Worm (Caenorhabditis elegans) whole organism, mixed stage, embryonic: Measurements from ENCODE around the gene C54E10.7.

Experiments
- M03D4.4 ChIP-seq: sonication (generic microtip); optimal IDR thresholded peaks from 2 replicates; lab custom pipeline; 2017; ENCODE audit warnings: mild to moderate bottlenecking, missing genetic modification characterization, missing compliant biosample characterization
- ceh-39 ChIP-seq: fragments of 150-350 bp; optimal IDR thresholded peaks from 2 replicates; lab custom pipeline; 2014; ENCODE audit warnings: missing biosample characterization, missing genetic modification characterization
- ceh-43 ChIP-seq: fragments of 200-800 bp; sonication (Bioruptor generic); optimal IDR thresholded peaks from 2 replicates; lab custom pipeline; 2018; ENCODE audit warnings: mild to moderate bottlenecking, missing genetic modification characterization, moderate library complexity, missing compliant biosample characterization
- ces-1 ChIP-seq: fragments of 150-350 bp; optimal IDR thresholded peaks from 2 replicates; lab custom pipeline; 2014; ENCODE audit warnings: missing biosample characterization, missing genetic modification reagents, missing genetic modification characterization
- drap-1 ChIP-seq: fragments of 200-800 bp; sonication (Bioruptor generic); optimal IDR thresholded peaks from 3 replicates; lab custom pipeline; 2018; ENCODE audit warnings: mild to moderate bottlenecking, missing genetic modification characterization, missing compliant biosample characterization
- elt-1 ChIP-seq: sonication (generic microtip); optimal IDR thresholded peaks from 2 replicates; lab custom pipeline; 2017; ENCODE audit warnings: missing genetic modification characterization, mild to moderate bottlenecking, missing compliant biosample characterization, antibody characterized with exemption, moderate library complexity, borderline replicate concordance; ENCODE audit not compliant: insufficient read depth
- elt-3 ChIP-seq: fragments of 150-350 bp; optimal IDR thresholded peaks from 2 replicates; lab custom pipeline; 2014; ENCODE audit warnings: missing biosample characterization, missing genetic modification characterization
- ham-2 ChIP-seq: fragments of 200-800 bp; sonication (Bioruptor generic); optimal IDR thresholded peaks from 2 replicates; lab custom pipeline; 2018; ENCODE audit warnings: mild to moderate bottlenecking, missing genetic modification characterization, missing compliant biosample characterization
- hlh-1 ChIP-seq: fragments of 150-350 bp; optimal IDR thresholded peaks from 2 replicates; lab custom pipeline; 2014; ENCODE audit warnings: missing biosample characterization, missing genetic modification reagents, missing genetic modification characterization
- lin-13 ChIP-seq: fragments of 150-350 bp; optimal IDR thresholded peaks from 2 replicates; lab custom pipeline; 2014; ENCODE audit warnings: missing biosample characterization, missing genetic modification characterization
- lin-32 ChIP-seq: fragments of 200-800 bp; sonication (Bioruptor generic); optimal IDR thresholded peaks from 2 replicates; lab custom pipeline; 2018; ENCODE audit warnings: mild to moderate bottlenecking, missing genetic modification characterization, missing compliant biosample characterization
- lsy-2 ChIP-seq: fragments of 150-350 bp; optimal IDR thresholded peaks from 2 replicates; lab custom pipeline; 2014; ENCODE audit warnings: missing biosample characterization, missing genetic modification characterization
- mep-1 ChIP-seq: fragments of 150-350 bp; optimal IDR thresholded peaks from 2 replicates; lab custom pipeline; 2017; ENCODE audit warnings: missing biosample characterization, missing genetic modification reagents, missing genetic modification characterization, inconsistent platforms
- mls-2 ChIP-seq: sonication (generic microtip); optimal IDR thresholded peaks from 2 replicates; lab custom pipeline; 2016; ENCODE audit warnings: mild to moderate bottlenecking, missing genetic modification characterization, moderate library complexity, missing compliant biosample characterization
- nhr-2 ChIP-seq: fragments of 150-350 bp; optimal IDR thresholded peaks from 2 replicates; lab custom pipeline; 2014; ENCODE audit warnings: missing biosample characterization, missing genetic modification characterization
- nhr-237 ChIP-seq: fragments of 150-350 bp; optimal IDR thresholded peaks from 2 replicates; lab custom pipeline; 2014; ENCODE audit warnings: missing biosample characterization, missing genetic modification characterization
- nhr-28 ChIP-seq: fragments of 150-350 bp; optimal IDR thresholded peaks from 2 replicates; lab custom pipeline; 2014; ENCODE audit warnings: missing biosample characterization, missing genetic modification characterization
- nhr-76 ChIP-seq: sonication (generic microtip); optimal IDR thresholded peaks from 2 replicates; lab custom pipeline; 2017; ENCODE audit warnings: missing biosample characterization, missing genetic modification characterization
- pha-4 ChIP-seq: fragments of 150-350 bp; optimal IDR thresholded peaks from 2 replicates; lab custom pipeline; 2018; ENCODE audit warnings: missing biosample characterization, missing genetic modification reagents, missing genetic modification characterization
- sem-2 ChIP-seq: fragments of 200-800 bp; sonication (Bioruptor generic); optimal IDR thresholded peaks from 2 replicates; lab custom pipeline; 2018; ENCODE audit warnings: mild to moderate bottlenecking, missing genetic modification characterization, missing compliant biosample characterization
- snpc-4 ChIP-seq: fragments of 150-350 bp; optimal IDR thresholded peaks from 2 replicates; lab custom pipeline; 2014; ENCODE audit warnings: missing biosample characterization, missing genetic modification characterization
- sptf-1 ChIP-seq: sonication (generic microtip); optimal IDR thresholded peaks from 2 replicates; lab custom pipeline; 2017; ENCODE audit warnings: mild to moderate bottlenecking, missing genetic modification characterization, moderate library complexity, missing compliant biosample characterization
- tbx-8 ChIP-seq: fragments of 200-800 bp; sonication (Bioruptor generic); optimal IDR thresholded peaks from 2 replicates; lab custom pipeline; 2018; ENCODE audit warnings: mild to moderate bottlenecking, missing genetic modification characterization, moderate library complexity, missing compliant biosample characterization
- unc-120 ChIP-seq: sonication (generic microtip); optimal IDR thresholded peaks from 2 replicates; lab custom pipeline; 2017; ENCODE audit warnings: missing genetic modification characterization, missing compliant biosample characterization; ENCODE audit not compliant: poor library complexity, severe bottlenecking
- unc-39 ChIP-seq: fragments of 150-350 bp; optimal IDR thresholded peaks from 2 replicates; lab custom pipeline; 2014; ENCODE audit warnings: missing biosample characterization, missing genetic modification characterization
- unc-62 ChIP-seq: fragments of 150-350 bp; optimal IDR thresholded peaks from 2 replicates; lab custom pipeline; 2014; ENCODE audit warnings: missing biosample characterization, missing genetic modification reagents, missing genetic modification characterization
- ztf-11 ChIP-seq: fragments of 150-350 bp; optimal IDR thresholded peaks from 2 replicates; lab custom pipeline; 2014; ENCODE audit warnings: missing biosample characterization, missing genetic modification characterization

C54E10.7 gene

DNA sequence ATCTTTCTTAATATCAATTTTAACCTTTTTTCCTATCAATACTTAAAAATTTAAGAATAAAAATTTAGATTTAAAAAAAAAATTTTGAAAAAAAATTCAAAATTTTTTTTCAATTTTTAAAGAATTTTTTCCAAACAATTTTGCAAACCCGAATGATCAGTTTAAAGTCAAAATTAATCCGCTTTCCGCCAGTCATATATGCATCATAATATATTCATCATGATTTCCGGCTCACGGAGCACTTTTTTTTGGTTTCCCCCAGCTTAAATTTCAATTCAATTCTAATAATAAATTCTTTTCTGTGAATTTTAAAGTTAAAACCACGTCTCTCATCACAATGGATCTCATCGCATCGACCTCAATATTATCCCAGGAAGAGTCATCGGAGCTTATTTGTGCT, 35.0 kb downstream of the C54E10.7 start, which contains the start of gene nhr-230:
Gene nhr-230, plus strand, starts transcription at position 301 of the 400 bp plus-strand sequence.
- TF ChIP-seq hlh-1 (tag; lab: Kevin White, UChicago), result no peak
- TF ChIP-seq ham-2 (GFP tag; lab: Kevin White, UChicago), result no peak
- no peak for TF ChIP-seq nhr-76 (tag; lab: Kevin White, UChicago)
- TF ChIP-seq ceh-43 (GFP tag; lab: Kevin White, UChicago), result no peak
- TF ChIP-seq sem-2 (GFP tag; lab: Kevin White, UChicago), result no peak
- TF ChIP-seq elt-1 (tag; lab: Kevin White, UChicago), result no peak

DNA sequence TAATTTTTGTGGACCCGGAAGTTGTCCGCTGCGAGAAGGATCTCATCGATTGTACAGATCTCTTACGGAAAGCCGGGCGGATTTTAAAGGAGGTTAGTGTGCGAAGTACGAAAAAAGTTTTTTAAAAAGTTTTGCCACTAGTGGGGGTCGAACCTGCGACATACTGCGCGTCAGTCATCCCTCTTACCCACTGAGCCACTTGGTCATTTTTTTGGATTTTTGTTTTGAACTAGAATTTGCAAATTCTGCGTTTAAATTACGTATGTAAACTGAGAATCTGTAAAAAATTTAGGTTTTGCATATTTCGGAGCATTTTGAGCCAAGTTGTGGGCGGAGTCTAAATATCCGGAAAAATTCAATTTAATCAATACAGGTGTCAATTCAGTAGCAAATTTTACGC, 37.1 kb downstream of the C54E10.7 start:
- TF ChIP-seq nhr-76 (tag; lab: Kevin White, UChicago), result no peak

DNA sequence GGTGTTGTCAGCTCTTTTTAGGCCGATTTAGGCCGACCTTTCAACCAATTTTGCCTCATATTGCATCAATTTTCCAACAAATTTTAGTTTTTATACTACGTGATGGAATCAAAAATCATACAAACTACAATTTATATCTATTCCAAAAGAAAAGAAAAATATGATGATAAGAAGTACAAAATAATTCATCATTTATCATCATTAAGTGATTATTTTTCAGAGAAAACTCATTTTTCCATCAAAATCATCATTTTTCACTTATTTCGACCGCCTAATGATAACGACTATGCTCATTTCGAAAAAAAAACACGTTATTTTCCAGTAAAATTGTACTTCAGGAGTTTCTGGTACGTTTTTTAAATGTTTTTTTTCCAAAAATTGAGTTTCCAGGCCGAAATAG, 43.3 kb downstream of the C54E10.7 start:
- TF ChIP-seq M03D4.4 (tag; lab: Kevin White, UChicago) (no peak), lin-32 (no peak), nhr-2 (tag; lab: Kevin White, UChicago) (no peak), ceh-39 (tag; lab: Kevin White, UChicago) (no peak), elt-1 (tag; lab: Kevin White, UChicago) (no peak), pha-4 (tag; lab: Kevin White, UChicago) (no peak), unc-62 (GFP tag; lab: Kevin White, UChicago) (no peak), nhr-76 (tag; lab: Kevin White, UChicago) (no peak), lin-13 (tag; lab: Kevin White, UChicago) (no peak), sptf-1 (tag; lab: Kevin White, UChicago) (no peak)

- no peak for TF ChIP-seq ces-1 (GFP tag; lab: Kevin White, UChicago)
- no peak for TF ChIP-seq mep-1
- no peak for TF ChIP-seq nhr-76 (tag; lab: Kevin White, UChicago)
- no peak for TF ChIP-seq drap-1
- TF ChIP-seq elt-3, result no peak
- TF ChIP-seq sptf-1 (tag; lab: Kevin White, UChicago), result no peak
- TF ChIP-seq nhr-2 (tag; lab: Kevin White, UChicago), result no peak
- TF ChIP-seq, all 35 proteins: peak for 0
These were observed 47.7 kb downstream of the C54E10.7 start, which contains the start of gene wars-1 for ce11 chrV:18859121-18859520. TSS of gene wars-1 (minus strand) at chrV:18859221.

DNA sequence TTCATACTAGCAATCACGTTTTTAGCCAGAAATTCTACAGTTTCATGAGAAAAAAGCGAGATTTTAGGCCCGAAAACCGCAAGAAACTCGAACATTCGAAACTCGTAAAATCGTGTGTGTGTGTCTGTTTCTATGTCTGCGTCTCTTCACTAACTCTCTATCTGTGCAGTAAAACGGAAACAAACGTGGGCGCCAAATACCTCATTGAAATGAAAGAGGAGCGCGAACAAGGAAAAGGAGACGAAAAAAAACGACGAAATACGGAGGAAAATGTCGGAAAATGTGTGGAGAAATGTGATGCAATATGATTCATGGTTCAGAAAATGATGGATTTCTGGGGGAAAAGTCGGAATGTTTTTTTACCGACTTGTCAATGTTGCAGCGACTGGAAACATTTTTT, 57.1 kb downstream of the C54E10.7 start:
- TF ChIP-seq mls-2 (tag; lab: Kevin White, UChicago) (no peak), M03D4.4 (tag; lab: Kevin White, UChicago) (no peak), nhr-237 (no peak), hlh-1 (tag; lab: Kevin White, UChicago) (no peak), snpc-4 (no peak), nhr-28 (tag; lab: Kevin White, UChicago) (no peak), ceh-39 (tag; lab: Kevin White, UChicago) (no peak), pha-4 (tag; lab: Kevin White, UChicago) (no peak), tbx-8 (GFP tag; lab: Kevin White, UChicago) (no peak), lin-13 (tag; lab: Kevin White, UChicago) (no peak), ztf-11 (tag; lab: Kevin White, UChicago) (no peak), lsy-2 (tag; lab: Kevin White, UChicago) (no peak), unc-120 (tag; lab: Kevin White, UChicago) (no peak), sem-2 (GFP tag; lab: Kevin White, UChicago) (no peak), unc-39 (tag; lab: Kevin White, UChicago) (no peak), drap-1 (no peak), elt-1 (tag; lab: Kevin White, UChicago) (no peak), nhr-76 (tag; lab: Kevin White, UChicago) (no peak), ces-1 (GFP tag; lab: Kevin White, UChicago) (no peak), unc-62 (GFP tag; lab: Kevin White, UChicago) (no peak)
